Fruit fly (Drosophila melanogaster): Measurements from ENCODE around the gene CG46468.

Gene CG46468

DNA sequence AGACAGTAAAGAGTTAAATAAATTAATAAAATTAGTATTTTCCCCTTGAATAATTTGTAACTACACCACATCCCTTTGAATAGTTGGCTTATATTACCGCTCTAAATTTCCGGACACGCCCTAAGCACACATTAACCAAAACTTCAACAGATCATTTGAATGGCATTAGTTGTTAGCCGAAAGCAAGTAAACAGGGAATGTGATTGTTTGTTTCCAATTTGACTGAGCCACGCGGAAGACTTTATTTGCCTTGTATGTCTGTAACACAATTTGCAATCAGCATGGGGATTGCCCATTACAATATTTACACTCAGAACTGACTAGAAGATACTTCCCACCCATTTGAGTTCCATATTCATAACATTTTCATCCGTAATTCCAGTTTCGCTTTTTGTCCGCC lies 55.6 kb downstream of the CG46468 start:
- TF ChIP-seq CG17801 (GFP tag; optimal IDR thresholded peaks at IDR 0.05; ENCODE audit: partially characterized antibody), result no peak

DNA sequence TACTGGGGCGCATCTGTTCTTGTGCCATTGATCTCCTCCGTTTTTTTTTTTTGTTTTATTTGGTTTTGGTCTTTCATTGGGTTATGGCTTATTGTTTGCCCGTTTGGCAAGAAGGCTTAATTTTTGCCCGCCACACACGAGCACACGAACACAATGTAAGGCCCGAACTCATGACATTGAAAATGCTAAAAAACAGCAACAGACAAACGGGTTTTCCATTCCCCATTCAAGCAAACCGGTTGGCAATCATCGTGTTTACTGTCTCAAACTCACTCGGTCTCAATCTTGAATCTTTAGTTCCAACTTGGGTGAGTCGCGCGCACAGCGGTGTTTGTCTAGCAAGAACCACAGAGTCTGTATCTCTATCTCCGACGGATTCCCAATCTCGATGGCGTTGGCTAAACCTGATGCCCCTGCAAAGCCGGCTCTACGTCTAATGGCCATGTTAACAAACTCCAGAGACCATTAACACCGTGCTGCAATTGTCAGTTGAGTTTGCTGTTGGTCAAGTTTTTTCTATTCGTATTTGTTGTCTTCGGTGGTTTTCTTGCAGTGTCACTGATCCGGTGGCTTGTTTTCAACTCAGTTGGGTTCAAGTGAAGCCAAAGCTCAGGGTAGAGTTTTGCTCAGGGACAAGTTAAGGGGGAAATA lies 56.6 kb downstream of the CG46468 start:
- no peak for TF ChIP-seq CG17801 (GFP tag; optimal IDR thresholded peaks at IDR 0.05; ENCODE audit: partially characterized antibody)

DNA sequence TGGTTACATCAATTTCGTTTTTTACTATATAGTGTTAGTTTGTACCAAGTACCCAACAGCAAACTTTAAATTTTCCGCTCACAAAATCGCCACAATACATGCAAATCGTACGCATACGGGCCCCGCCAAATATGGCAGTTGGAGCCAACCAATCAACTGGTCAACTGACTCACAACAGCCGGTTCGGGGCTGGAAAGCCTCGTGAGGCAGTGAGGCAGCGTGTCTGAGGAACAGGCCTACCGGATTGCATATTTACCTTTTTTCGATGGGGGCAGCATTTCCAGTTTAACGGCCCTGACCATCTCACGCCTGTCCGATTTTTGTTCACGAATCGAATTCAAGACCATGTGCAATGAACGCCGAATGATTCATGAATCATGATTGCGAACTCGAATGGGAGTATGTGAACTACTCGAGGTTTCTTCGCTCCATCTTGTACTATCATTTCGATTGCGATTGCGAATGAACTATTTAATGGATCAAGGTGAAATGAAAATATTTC lies 58.7 kb downstream of the CG46468 start:
- no peak for TF ChIP-seq CG17801 (GFP tag; optimal IDR thresholded peaks at IDR 0.05; ENCODE audit: partially characterized antibody)

DNA sequence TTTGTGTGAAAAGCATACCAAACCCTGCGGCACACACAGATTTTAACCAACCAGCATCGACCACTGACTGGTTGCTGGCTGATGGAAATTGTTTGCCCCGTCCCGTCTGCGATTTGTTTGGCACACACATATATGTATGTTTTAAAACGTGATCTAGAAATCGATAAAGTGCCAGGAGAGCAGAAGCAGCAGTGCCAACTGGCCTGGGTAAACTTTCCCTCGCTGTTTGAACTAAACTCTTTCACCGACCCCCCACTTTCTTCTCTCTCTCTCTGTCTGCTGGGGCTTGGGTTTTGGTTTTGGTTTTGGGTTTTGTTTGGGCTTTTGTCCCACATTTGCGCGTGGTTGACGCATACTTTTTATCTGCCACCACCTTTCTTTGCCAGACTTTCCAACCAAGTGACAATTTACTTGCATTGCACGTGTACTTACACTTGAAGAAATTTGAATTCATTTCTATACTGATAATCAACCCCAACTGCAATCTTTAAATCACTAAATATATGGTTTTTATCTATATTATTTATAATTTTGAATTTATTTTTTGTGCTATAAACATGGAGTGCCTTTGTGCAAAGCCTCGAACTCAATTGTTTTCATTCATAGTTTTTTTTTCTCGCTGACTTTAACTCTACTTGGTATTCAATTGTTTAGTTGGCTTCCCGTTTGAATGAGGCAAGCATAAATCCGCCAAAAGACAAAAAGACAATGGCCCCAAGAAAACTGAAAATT lies 59.7 kb downstream of the CG46468 start:
- TF ChIP-seq CG17801 (GFP tag; optimal IDR thresholded peaks at IDR 0.05; ENCODE audit: partially characterized antibody), result no peak

DNA sequence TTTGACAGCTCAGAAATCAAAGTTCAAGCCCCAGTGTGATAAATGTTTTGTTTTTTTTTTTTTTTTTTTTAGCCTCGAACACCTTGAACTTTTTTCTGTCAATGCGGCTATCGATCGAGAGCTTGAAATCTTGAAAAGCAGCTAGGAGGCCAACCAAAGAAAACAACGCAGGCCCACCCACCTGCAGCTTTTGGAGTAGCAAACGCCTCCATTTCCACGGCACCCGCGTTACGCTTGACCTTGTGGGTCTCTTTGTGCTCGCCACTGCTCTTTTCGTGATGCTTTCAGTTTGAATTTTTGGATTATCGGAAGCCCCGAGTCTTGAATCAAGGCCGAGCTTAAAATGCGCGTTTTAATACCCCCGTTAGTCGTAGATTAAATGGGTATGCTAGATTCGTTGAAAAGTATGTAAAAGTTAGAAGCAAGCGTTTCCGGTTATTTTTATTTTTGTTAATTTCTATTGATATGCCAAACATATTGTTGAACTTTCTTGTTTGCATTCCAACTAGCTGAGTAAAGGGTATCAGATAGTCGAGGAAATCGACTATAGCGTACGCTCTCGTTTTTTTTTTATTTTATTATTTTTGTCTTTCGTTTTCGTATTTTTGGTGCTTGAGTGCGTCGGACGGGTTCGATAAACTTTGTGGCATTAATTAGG lies 62.3 kb downstream of the CG46468 start:
- peak; percentile 74 for TF ChIP-seq CG17801 (GFP tag; optimal IDR thresholded peaks at IDR 0.05; ENCODE audit: partially characterized antibody)

DNA sequence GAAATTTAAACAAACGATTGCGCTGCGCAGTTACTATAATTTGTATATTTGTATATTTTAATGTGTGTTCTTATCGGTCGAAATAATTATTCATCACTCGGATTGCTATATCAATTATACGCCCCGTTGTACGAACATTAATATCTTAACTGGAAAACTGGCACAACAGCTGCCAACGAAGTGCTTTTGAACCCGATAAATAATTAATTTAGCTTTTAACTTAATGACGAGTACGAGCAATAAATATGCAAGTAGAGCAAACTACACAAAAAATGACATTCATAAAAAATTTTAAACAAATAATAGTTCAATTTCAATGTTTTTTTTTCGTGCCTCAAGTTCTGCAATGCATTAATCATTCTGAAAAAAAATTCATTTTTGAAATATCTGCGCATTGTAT lies 64.8 kb downstream of the CG46468 start:
- TF ChIP-seq CG17801 (GFP tag; optimal IDR thresholded peaks at IDR 0.05; ENCODE audit: partially characterized antibody), result no peak

DNA sequence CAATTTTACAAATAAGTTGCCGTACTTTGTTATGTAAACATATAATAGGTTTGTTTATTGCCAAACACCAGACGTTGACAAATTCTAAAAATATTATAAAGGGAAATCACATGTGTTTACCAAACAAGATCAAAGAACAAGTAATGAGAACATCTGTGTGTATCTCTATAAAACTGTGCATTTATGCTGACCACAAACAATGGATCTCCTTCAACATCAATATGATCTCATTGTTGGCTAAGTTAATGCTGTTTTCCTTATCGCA lies 66.3 kb downstream of the CG46468 start:
- TF ChIP-seq CG17801 (GFP tag; optimal IDR thresholded peaks at IDR 0.05; ENCODE audit: partially characterized antibody), result no peak
